Worm (Caenorhabditis elegans): Measurements from ENCODE around the gene pho-11.

- TF ChIP-seq skn-1 (tag; optimal IDR thresholded peaks at IDR 0.05) = no peak
- TF ChIP-seq lin-15B (tag; optimal IDR thresholded peaks at IDR 0.05) = no peak
- TF ChIP-seq nhr-237 (tag; optimal IDR thresholded peaks at IDR 0.05) = no peak
- TF ChIP-seq unc-39 (tag; optimal IDR thresholded peaks at IDR 0.05) = no peak
These were observed 11.2 kb upstream of the pho-11 start, which contains the start of gene pho-10 for ce11 chrII:9920468-9920867.

Measured in whole organism, L3 larva.